Fruit fly (Drosophila melanogaster): Measurements from ENCODE around the gene Ide.

DNA sequence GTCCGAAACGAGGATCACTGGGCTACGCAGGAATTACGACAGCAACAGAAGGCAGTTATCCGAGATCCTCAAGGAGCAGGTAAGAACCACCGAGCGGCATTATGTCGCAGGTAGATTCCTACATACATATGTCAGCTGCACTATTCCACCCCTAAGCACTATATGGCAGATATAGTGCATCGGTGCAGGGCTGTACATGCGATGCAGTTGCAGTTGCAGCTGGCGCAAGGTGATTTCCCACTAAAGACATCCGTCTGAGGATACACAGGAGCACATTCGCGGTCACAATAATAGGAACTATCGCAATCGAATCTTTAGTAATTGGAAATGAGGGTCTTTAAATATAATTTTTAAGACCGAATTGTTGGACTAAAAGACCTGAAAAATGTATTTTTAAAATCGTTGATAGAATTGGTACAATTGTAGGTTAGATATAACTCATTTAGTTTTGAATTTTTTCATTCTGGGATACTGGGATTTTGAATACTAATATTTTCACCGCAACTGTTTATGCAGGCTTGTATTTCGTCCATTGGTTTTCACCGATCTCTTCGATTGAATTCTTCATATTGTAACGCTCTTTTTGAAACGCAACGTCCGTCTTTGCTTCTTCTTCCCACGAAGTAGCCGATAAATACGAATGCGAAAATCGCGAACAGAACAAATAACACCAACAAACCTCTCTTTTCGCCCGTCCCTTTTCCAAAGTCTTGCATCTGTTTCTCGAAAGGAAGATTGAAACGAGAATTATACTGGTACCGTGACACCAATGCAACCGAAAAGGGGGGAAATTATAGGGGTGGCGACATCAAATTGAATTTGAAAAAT lies 27.2 kb upstream of the Ide start:
- TF ChIP-seq CG33017 (tag; optimal IDR thresholded peaks at IDR 0.05) (no peak), CG1620 (GFP tag; optimal IDR thresholded peaks at IDR 0.05) (no peak)
